Worm (Caenorhabditis elegans) whole organism, early embryonic: ENCODE results near the gene T02G5.7.
A peak's percentile ranks its signal among the peaks of the same experiment; 100 is the strongest.
"Not testable (repeated sequence)": the region's sequence is repeated elsewhere in the genome, so short reads cannot be mapped to it uniquely, and the experiment has no call there.

ENCODE experiments used
- B0310.2 ChIP-seq: sonication (generic microtip); optimal IDR thresholded peaks from 2 replicates; lab custom pipeline; 2016; ENCODE audit warnings: mild to moderate bottlenecking, missing genetic modification characterization, missing compliant biosample characterization
- F13C5.2 ChIP-seq: sonication (generic microtip); optimal IDR thresholded peaks from 2 replicates; lab custom pipeline; 2017; ENCODE audit warnings: mild to moderate bottlenecking, missing genetic modification characterization, inconsistent platforms, missing compliant biosample characterization
- aly-1 ChIP-seq: sonication (generic microtip); optimal IDR thresholded peaks from 2 replicates; lab custom pipeline; 2016; ENCODE audit warnings: missing genetic modification characterization, missing compliant biosample characterization
- ama-1 ChIP-seq: fragments of 150-350 bp; optimal IDR thresholded peaks from 2 replicates; lab custom pipeline; 2014
- ceh-13 ChIP-seq: fragments of 200-800 bp; sonication (Bioruptor generic); optimal IDR thresholded peaks from 2 replicates; lab custom pipeline; 2018; ENCODE audit warnings: mild to moderate bottlenecking, missing genetic modification characterization, missing compliant biosample characterization
- ceh-36 ChIP-seq: sonication (generic microtip); optimal IDR thresholded peaks from 2 replicates; lab custom pipeline; 2016; ENCODE audit warnings: missing genetic modification characterization, inconsistent platforms, missing compliant biosample characterization
- ets-7 ChIP-seq: sonication (generic microtip); optimal IDR thresholded peaks from 2 replicates; lab custom pipeline; 2016; ENCODE audit warnings: missing genotype, missing genetic modification characterization, missing compliant biosample characterization
- flt-1 ChIP-seq: fragments of 200-800 bp; sonication (Bioruptor generic); IDR thresholded peaks from 2 replicates; pipeline ENCODE4 v1.3.6; 2022; ENCODE audit warnings: missing genetic modification characterization, missing compliant biosample characterization
- hmbx-1 ChIP-seq: sonication (generic microtip); optimal IDR thresholded peaks from 2 replicates; lab custom pipeline; 2016; ENCODE audit warnings: mild to moderate bottlenecking, missing genetic modification characterization, missing compliant biosample characterization
- hmg-4 ChIP-seq: fragments of 200-800 bp; sonication (Bioruptor generic); optimal IDR thresholded peaks from 2 replicates; lab custom pipeline; 2018; ENCODE audit warnings: mild to moderate bottlenecking, missing genetic modification characterization, missing compliant biosample characterization
- hnd-1 ChIP-seq: sonication (generic microtip); optimal IDR thresholded peaks from 2 replicates; lab custom pipeline; 2016; ENCODE audit warnings: missing genetic modification characterization, missing compliant biosample characterization
- pes-1 ChIP-seq: fragments of 200-800 bp; sonication (Bioruptor generic); IDR thresholded peaks from 2 replicates; pipeline ENCODE4 v1.3.6; 2022; ENCODE audit warnings: missing genetic modification reagents, missing genetic modification characterization, missing compliant biosample characterization
- scrt-1 ChIP-seq: fragments of 200-800 bp; sonication (Bioruptor generic); IDR thresholded peaks from 2 replicates; pipeline ENCODE4 v1.3.6; 2022; ENCODE audit warnings: missing genetic modification characterization, missing compliant biosample characterization
- sea-1 ChIP-seq: fragments of 200-800 bp; sonication (Bioruptor generic); conservative IDR thresholded peaks from 2 replicates; pipeline ENCODE4 v1.3.6; 2022; ENCODE audit warnings: missing genetic modification characterization, missing compliant biosample characterization
- tbx-11 ChIP-seq: fragments of 200-800 bp; sonication (Bioruptor generic); IDR thresholded peaks from 2 replicates; pipeline ENCODE4 v1.3.6; 2022; ENCODE audit warnings: missing genetic modification characterization, missing compliant biosample characterization
- tbx-37 ChIP-seq: fragments of 200-800 bp; sonication (Bioruptor generic); conservative IDR thresholded peaks from 2 replicates; pipeline ENCODE4 v1.3.6; 2022; ENCODE audit warnings: missing genetic modification reagents, missing genetic modification characterization, missing compliant biosample characterization
- tra-4 ChIP-seq: sonication (generic microtip); optimal IDR thresholded peaks from 2 replicates; lab custom pipeline; 2017; ENCODE audit warnings: missing genetic modification characterization, missing compliant biosample characterization

Gene T02G5.7

DNA sequence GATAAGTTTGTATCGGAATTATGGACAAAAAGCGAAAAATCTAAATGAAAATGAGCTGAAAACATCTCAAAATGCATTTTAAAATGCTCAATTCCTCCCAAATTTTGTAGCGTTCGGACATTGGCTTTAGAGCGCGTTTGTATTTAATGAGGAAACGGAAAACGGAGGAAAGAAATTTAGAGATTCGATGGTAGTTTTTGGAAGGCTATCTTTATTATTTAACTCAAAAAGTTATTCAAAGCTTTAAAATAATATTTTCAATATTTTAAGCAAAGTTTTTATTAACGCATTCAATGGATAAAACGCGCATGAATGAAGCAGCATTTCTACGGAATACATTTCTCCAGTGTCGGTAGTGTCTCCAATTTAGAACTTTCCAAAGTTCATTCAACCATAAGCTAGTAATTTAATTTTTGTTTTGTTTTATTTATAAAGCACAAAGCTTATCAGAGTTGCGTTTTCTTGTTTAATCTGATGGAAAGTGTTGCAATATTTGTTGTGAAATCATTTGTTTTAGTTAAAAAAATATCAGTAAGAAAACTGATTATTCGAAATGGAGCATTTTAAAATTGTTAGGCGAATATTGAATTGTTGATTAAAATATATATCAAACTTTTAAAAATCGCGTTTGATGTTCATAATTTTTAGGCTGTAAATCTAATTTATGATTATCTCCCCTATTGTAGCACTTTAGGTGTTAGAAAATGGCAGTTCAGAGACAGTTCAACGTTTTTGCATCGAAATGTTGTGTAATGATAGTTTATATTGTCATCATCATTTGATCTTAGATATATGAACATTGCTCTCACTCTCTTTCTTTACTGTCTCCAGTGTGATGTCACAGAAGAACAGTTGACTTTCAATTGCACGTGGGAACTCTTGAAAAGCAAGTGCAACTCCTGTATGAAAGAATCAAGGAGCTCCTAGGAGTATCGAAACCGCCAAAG, 2.6 kb upstream of the T02G5.7 start:
- peak; percentile 5 for TF ChIP-seq ceh-13 (GFP tag; lab: Kevin White, UChicago)
- TF ChIP-seq ets-7 (tag; lab: Kevin White, UChicago): peak; percentile 18
- TF ChIP-seq tbx-37: 0 out of 2 replicates have a peak, but pooled peaks have one; percentile 19
- TF ChIP-seq pes-1: no peak
- TF ChIP-seq hnd-1 (tag; lab: Kevin White, UChicago): peak; percentile 5

DNA sequence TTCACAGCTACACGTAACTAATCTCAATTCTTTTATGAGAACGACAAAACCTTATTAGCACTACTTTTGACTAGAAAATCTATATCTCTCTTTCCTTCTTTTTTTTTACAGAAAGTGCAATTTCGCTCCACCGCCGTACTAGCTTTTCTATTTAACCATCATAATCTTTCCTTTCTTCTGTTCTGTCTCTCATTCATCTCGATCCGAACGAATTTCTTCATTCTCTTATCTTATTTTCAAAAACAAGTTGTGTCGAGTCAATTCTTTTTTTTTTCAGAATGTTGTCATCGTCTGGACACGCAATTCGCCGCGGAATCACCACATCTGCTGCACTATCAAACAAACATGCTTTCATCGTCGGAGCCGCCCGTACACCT, 1.9 kb upstream of the T02G5.7 start, which contains the start of gene kat-1:
kat-1 (plus strand) TSS at position 278 of the 377 bp plus-strand sequence.
- TF ChIP-seq hmg-4: no peak
- TF ChIP-seq tbx-37: no peak
- TF ChIP-seq sea-1 (GFP tag; lab: Robert Waterston, UW): no peak
- no peak for TF ChIP-seq flt-1 (GFP tag; lab: Robert Waterston, UW)
- no peak for TF ChIP-seq tbx-11
- no peak for TF ChIP-seq ceh-13 (GFP tag; lab: Kevin White, UChicago)
- TF ChIP-seq B0310.2 (tag; lab: Kevin White, UChicago): no peak
- no peak for TF ChIP-seq F13C5.2
- TF ChIP-seq pes-1: no peak
- TF ChIP-seq hmbx-1: no peak
- no peak for TF ChIP-seq ets-7 (tag; lab: Kevin White, UChicago)
- no peak for TF ChIP-seq scrt-1 (GFP tag; lab: Robert Waterston, UW)
- TF ChIP-seq tra-4 (tag; lab: Kevin White, UChicago): no peak
- no peak for TF ChIP-seq ceh-36 (tag; lab: Kevin White, UChicago)
- no peak for TF ChIP-seq ama-1 (lab: Kevin White, UChicago)
- TF ChIP-seq hnd-1 (tag; lab: Kevin White, UChicago): no peak
- no peak for TF ChIP-seq aly-1 (tag; lab: Kevin White, UChicago)

DNA sequence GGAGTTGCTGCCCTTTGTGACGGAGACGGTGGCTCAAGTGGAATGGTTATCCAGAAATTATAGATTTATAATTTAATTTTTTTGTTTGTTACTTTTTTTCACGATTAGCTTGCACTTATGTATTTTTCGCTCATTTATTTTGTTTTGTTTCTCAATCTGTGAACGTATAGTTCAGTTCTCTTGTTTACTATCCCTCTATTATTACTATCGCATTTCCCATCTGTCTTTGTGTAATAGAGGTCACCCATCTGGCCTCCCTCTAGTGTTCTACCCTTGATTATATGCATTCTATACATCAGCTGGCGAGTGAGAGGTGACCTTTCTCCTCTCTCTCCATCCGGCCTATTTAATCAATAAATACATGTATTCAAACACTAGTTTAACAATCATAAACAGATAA, 8.6 kb downstream of the T02G5.7 start, which contains the start of the genes T02G5.14 and T02G5.15:
T02G5.14 (plus strand) TSS at position 301 of the 400 bp plus-strand sequence.
T02G5.15 (plus strand) TSS at position 301 of the 400 bp plus-strand sequence.
- not testable (repeated sequence) for TF ChIP-seq ama-1 (lab: Kevin White, UChicago); F13C5.2; hnd-1 (tag; lab: Kevin White, UChicago)

DNA sequence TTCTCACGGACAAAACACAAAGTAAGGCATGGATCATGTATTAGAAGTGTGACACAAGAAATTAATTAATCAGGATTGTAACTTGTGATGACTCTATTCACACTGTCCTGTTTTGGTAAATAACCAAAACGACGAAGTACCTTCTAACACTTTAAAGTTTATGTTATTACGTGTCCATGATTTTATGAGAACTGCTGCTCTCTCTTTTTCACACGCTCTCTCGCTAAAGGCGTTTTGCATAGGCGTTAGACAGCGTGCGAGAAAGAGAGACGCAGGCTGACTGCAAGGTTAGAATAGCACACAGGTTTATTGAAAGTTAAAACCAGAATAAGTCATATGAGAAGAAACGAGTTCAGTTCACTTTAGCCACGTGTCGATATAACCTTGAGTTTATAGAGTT, 14.7 kb downstream of the T02G5.7 start:
- TF ChIP-seq hnd-1 (tag; lab: Kevin White, UChicago) (no peak), ceh-36 (tag; lab: Kevin White, UChicago) (no peak), ets-7 (tag; lab: Kevin White, UChicago) (no peak)

DNA sequence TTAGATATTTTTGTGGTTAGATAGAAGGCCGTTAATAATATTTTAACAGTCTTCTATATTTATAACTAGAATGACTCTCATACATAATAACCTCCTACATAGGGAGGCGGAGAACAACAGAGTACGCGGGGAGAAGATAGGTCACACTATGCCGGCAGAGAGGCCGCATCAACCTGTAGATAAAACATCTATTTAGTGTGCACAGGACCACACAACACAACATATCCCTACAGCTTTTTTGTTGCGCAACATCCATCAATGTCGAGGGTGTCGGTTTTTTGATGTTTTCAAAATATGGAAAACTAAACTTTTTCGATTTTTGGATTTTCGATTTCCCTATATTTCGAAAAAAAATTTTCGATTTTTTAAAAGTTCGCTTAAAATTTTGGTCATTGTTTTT, 15.4 kb downstream of the T02G5.7 start:
- TF ChIP-seq tbx-11: no peak; the same call in 1 of the 2 replicates
- no peak for TF ChIP-seq sea-1 (GFP tag; lab: Robert Waterston, UW)
- no peak for TF ChIP-seq F13C5.2
- TF ChIP-seq pes-1: 0 out of 2 replicates have a peak, but pooled peaks have one; percentile 4
- peak; percentile 44 for TF ChIP-seq hmg-4

DNA sequence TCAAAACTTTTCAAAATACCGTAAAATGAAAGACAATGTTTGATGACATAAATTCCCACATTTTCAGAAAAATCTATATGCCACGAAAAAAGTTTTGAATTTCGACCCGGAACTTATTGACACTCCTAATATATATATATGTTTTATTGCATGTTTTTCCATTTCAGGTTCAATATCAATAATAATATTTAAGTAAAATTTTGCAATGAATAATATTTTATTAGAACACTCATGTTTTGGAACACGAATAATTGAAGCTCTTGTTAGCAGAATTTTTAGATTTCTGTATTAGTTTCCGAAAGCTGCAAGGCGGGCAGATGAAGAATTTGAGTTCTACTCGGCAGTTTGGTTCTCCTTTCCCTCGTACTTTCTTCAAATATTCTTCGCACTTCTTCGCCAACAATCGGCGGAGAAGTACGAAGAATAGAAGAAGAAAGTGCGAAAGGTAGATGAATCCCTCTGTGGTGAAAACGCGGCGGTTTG, 18.0 kb downstream of the T02G5.7 start, which contains the start of gene T02G5.3:
T02G5.3 (plus strand) TSS at position 51 of the 483 bp plus-strand sequence.
- TF ChIP-seq sea-1 (GFP tag; lab: Robert Waterston, UW) (0 out of 2 replicates have a peak, but pooled peaks have one; percentile 18), B0310.2 (tag; lab: Kevin White, UChicago) (peak; percentile 19), tbx-37 (no peak)

DNA sequence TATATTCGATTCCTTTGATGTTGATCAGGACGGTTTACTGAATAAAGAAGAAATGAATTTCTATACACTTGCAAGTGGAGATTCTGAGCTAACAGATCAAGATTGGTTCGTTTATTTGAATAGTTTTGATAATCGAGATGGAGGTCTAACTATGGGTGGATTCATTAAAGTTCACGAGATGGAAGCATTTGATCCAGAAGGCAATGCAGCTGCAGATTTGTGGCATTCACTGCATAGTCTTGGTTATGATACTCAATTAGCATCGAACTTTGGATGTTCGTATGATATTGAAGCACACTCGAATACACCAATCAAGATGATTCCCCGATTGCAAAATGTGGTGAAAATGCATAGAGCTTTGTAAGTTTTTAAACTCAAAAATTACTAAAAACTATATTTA, 20.6 kb downstream of the T02G5.7 start:
- TF ChIP-seq hmg-4 (no peak), tbx-37 (no peak), flt-1 (GFP tag; lab: Robert Waterston, UW) (no peak), aly-1 (tag; lab: Kevin White, UChicago) (no peak), scrt-1 (GFP tag; lab: Robert Waterston, UW) (no peak), ama-1 (lab: Kevin White, UChicago) (no peak), pes-1 (no peak), hnd-1 (tag; lab: Kevin White, UChicago) (no peak), sea-1 (GFP tag; lab: Robert Waterston, UW) (no peak), B0310.2 (tag; lab: Kevin White, UChicago) (no peak), hmbx-1 (no peak), tra-4 (tag; lab: Kevin White, UChicago) (no peak), ets-7 (tag; lab: Kevin White, UChicago) (no peak), F13C5.2 (no peak), ceh-13 (GFP tag; lab: Kevin White, UChicago) (no peak), ceh-36 (tag; lab: Kevin White, UChicago) (no peak), tbx-11 (no peak)

DNA sequence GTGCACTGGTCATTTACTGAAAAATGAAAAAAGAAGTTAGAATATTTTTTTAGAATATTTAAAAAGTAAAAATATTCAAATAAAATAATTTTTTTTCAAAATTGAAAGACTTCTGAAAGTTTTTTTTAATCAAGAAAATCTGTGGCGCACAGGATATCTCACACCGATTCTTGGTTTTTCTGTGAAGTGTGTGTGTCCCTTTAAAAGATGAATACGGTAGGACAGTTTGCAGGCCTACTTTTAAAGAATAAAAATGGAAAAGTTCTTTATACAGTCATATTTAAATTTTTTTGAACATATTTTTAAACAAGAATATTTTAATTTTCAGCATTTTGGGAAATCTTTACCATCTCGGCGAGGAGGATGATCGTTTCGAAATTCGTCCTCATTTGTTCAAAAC, 23.2 kb downstream of the T02G5.7 start, which contains the start of gene mct-5:
mct-5 (minus strand) TSS at position 16 of the 400 bp plus-strand sequence.
- TF ChIP-seq hmbx-1 (no peak), scrt-1 (GFP tag; lab: Robert Waterston, UW) (no peak), tbx-11 (no peak), B0310.2 (tag; lab: Kevin White, UChicago) (no peak), tra-4 (tag; lab: Kevin White, UChicago) (no peak), aly-1 (tag; lab: Kevin White, UChicago) (no peak), ceh-36 (tag; lab: Kevin White, UChicago) (no peak), ets-7 (tag; lab: Kevin White, UChicago) (no peak), hmg-4 (no peak), ama-1 (lab: Kevin White, UChicago) (no peak), ceh-13 (GFP tag; lab: Kevin White, UChicago) (no peak), pes-1 (no peak), hnd-1 (tag; lab: Kevin White, UChicago) (no peak), tbx-37 (no peak)
